Worm (Caenorhabditis elegans) whole organism, L1 larva: ENCODE results near the gene K07C5.9.

ENCODE experiments used
- C16A3.4 ChIP-seq: fragments of 150-350 bp; optimal IDR thresholded peaks from 2 replicates; lab custom pipeline; 2014; ENCODE audit warnings: missing biosample characterization, missing genetic modification characterization
- C34B4.2 ChIP-seq: sonication (generic microtip); optimal IDR thresholded peaks from 2 replicates; lab custom pipeline; 2017; ENCODE audit warnings: mild to moderate bottlenecking, missing genetic modification characterization, missing compliant biosample characterization
- Y116A8C.19 ChIP-seq: sonication (generic microtip); optimal IDR thresholded peaks from 2 replicates; lab custom pipeline; 2016; ENCODE audit warnings: missing compliant biosample characterization, missing genetic modification characterization, borderline replicate concordance
- ama-1 ChIP-seq: fragments of 150-350 bp; optimal IDR thresholded peaks from 2 replicates; lab custom pipeline; 2014
- ceh-63 ChIP-seq: fragments of 200-800 bp; sonication (Bioruptor generic); optimal IDR thresholded peaks from 2 replicates; lab custom pipeline; 2018; ENCODE audit warnings: mild to moderate bottlenecking, missing genetic modification characterization, missing compliant biosample characterization
- dpl-1 ChIP-seq, 3 experiments: fragments of 150-350 bp in 2 of 3; sonication (generic microtip) in 1 of 3; optimal IDR thresholded peaks; 2 replicates each; lab custom pipeline; 2014 to 2017; ENCODE audit warnings: missing biosample characterization in 3 of 3, missing genetic modification characterization in 3 of 3, missing genetic modification reagents in 3 of 3
- dsc-1 ChIP-seq: sonication (generic microtip); optimal IDR thresholded peaks from 2 replicates; lab custom pipeline; 2016; ENCODE audit warnings: mild to moderate bottlenecking, missing genetic modification characterization, missing compliant biosample characterization
- efl-1 ChIP-seq, 4 experiments: fragments of 150-350 bp; optimal IDR thresholded peaks in 3 of 4; peaks in 1 of 4; 1 replicate in 1 of 4; 2 replicates in 3 of 4; lab custom pipeline; 2014; ENCODE audit warnings: missing biosample characterization in 2 of 4, missing genetic modification characterization in 2 of 4, missing genetic modification reagents in 2 of 4
- efl-3 ChIP-seq: fragments of 200-800 bp; sonication (Bioruptor generic); optimal IDR thresholded peaks from 2 replicates; lab custom pipeline; 2018; ENCODE audit warnings: mild to moderate bottlenecking, missing genetic modification characterization, missing compliant biosample characterization
- egl-27 ChIP-seq, 2 experiments: fragments of 150-350 bp in 1 of 2; sonication (generic microtip); optimal IDR thresholded peaks; 3 replicates each; lab custom pipeline; 2017 to 2018; ENCODE audit warnings: missing biosample characterization in 2 of 2, missing genetic modification characterization in 2 of 2, missing genetic modification reagents in 2 of 2
- elt-2 ChIP-seq: sonication (generic microtip); optimal IDR thresholded peaks from 2 replicates; lab custom pipeline; 2016; ENCODE audit warnings: missing genetic modification characterization, mild to moderate bottlenecking, inconsistent platforms, missing compliant biosample characterization, missing genetic modification reagents
- ets-5 ChIP-seq: fragments of 200-800 bp; sonication (Bioruptor generic); IDR thresholded peaks from 2 replicates; pipeline ENCODE4 v1.3.6; 2022; ENCODE audit warnings: missing genetic modification characterization, missing compliant biosample characterization
- fkh-4 ChIP-seq: sonication (generic microtip); optimal IDR thresholded peaks from 2 replicates; lab custom pipeline; 2016; ENCODE audit warnings: missing compliant biosample characterization, missing genetic modification characterization, borderline replicate concordance
- fos-1 ChIP-seq: fragments of 150-350 bp; optimal IDR thresholded peaks from 2 replicates; lab custom pipeline; 2014; ENCODE audit warnings: missing biosample characterization, missing genetic modification characterization
- hlh-17 ChIP-seq: fragments of 200-800 bp; sonication (Bioruptor generic); optimal IDR thresholded peaks from 2 replicates; lab custom pipeline; 2018; ENCODE audit warnings: missing genetic modification characterization, mild to moderate bottlenecking, missing compliant biosample characterization, moderate library complexity, borderline replicate concordance
- hpl-2 ChIP-seq: fragments of 150-350 bp; optimal IDR thresholded peaks from 2 replicates; lab custom pipeline; 2014; ENCODE audit warnings: missing biosample characterization, missing genetic modification reagents, missing genetic modification characterization
- isw-1 ChIP-seq: fragments of 200-800 bp; sonication (Bioruptor generic); IDR thresholded peaks from 2 replicates; pipeline ENCODE4 v1.3.6; 2022; ENCODE audit warnings: missing genetic modification characterization, missing compliant biosample characterization
- jun-1 ChIP-seq: fragments of 150-350 bp; optimal IDR thresholded peaks from 2 replicates; lab custom pipeline; 2014; ENCODE audit warnings: missing biosample characterization, missing genetic modification reagents, missing genetic modification characterization
- lin-13 ChIP-seq: fragments of 150-350 bp; optimal IDR thresholded peaks from 2 replicates; lab custom pipeline; 2014; ENCODE audit warnings: missing biosample characterization, missing genetic modification reagents, missing genetic modification characterization
- lin-14 ChIP-seq: fragments of 200-800 bp; sonication (Bioruptor generic); optimal IDR thresholded peaks from 2 replicates; lab custom pipeline; 2018; ENCODE audit warnings: mild to moderate bottlenecking, missing genetic modification characterization, moderate library complexity, missing compliant biosample characterization
- lin-15B ChIP-seq: fragments of 150-350 bp; sonication (generic microtip); optimal IDR thresholded peaks from 3 replicates; lab custom pipeline; 2014; ENCODE audit warnings: missing biosample characterization, missing genetic modification characterization
- mab-9 ChIP-seq: fragments of 200-800 bp; sonication (Bioruptor generic); IDR thresholded peaks from 2 replicates; pipeline ENCODE4 v1.3.6; 2022; ENCODE audit warnings: missing genetic modification reagents, missing genetic modification characterization, missing compliant biosample characterization
- mdl-1 ChIP-seq, 2 experiments: fragments of 150-350 bp; optimal IDR thresholded peaks; 2 replicates each; lab custom pipeline; 2014 to 2017; ENCODE audit warnings: missing biosample characterization in 2 of 2, missing genetic modification characterization in 2 of 2, inconsistent platforms in 1 of 2
- mef-2 ChIP-seq: fragments of 150-350 bp; optimal IDR thresholded peaks from 2 replicates; lab custom pipeline; 2014; ENCODE audit warnings: missing biosample characterization, missing genetic modification characterization
- nhr-11 ChIP-seq: fragments of 150-350 bp; optimal IDR thresholded peaks from 2 replicates; lab custom pipeline; 2014; ENCODE audit warnings: missing biosample characterization, missing genetic modification characterization
- nhr-19 ChIP-seq: fragments of 200-800 bp; sonication (Bioruptor generic); conservative IDR thresholded peaks from 2 replicates; pipeline ENCODE4 v1.3.6; 2022; ENCODE audit warnings: missing genetic modification characterization, missing compliant biosample characterization
- nhr-20 ChIP-seq: sonication (generic microtip); optimal IDR thresholded peaks from 2 replicates; lab custom pipeline; 2016; ENCODE audit warnings: mild to moderate bottlenecking, missing genetic modification characterization, missing compliant biosample characterization
- nhr-77 ChIP-seq: fragments of 150-350 bp; optimal IDR thresholded peaks from 2 replicates; lab custom pipeline; 2014; ENCODE audit warnings: missing biosample characterization, missing genetic modification characterization
- nhr-84 ChIP-seq: sonication (generic microtip); optimal IDR thresholded peaks from 2 replicates; lab custom pipeline; 2017; ENCODE audit warnings: missing biosample characterization, missing genetic modification characterization
- nhr-90 ChIP-seq: sonication (generic microtip); optimal IDR thresholded peaks from 2 replicates; lab custom pipeline; 2016; ENCODE audit warnings: mild to moderate bottlenecking, missing genetic modification characterization, missing compliant biosample characterization; ENCODE audit not compliant: poor library complexity
- skn-1 ChIP-seq: fragments of 150-350 bp; optimal IDR thresholded peaks from 2 replicates; lab custom pipeline; 2014; ENCODE audit warnings: missing biosample characterization, missing genetic modification characterization
- sox-4 ChIP-seq: sonication (generic microtip); optimal IDR thresholded peaks from 2 replicates; lab custom pipeline; 2016; ENCODE audit warnings: missing genetic modification characterization, missing compliant biosample characterization
- sptf-1 ChIP-seq: fragments of 150-350 bp; optimal IDR thresholded peaks from 2 replicates; lab custom pipeline; 2014; ENCODE audit warnings: missing biosample characterization, missing genetic modification characterization
- tbx-2 ChIP-seq: sonication (generic microtip); optimal IDR thresholded peaks from 2 replicates; lab custom pipeline; 2016; ENCODE audit warnings: missing genetic modification characterization, missing compliant biosample characterization
- unc-30 ChIP-seq: sonication (generic microtip); optimal IDR thresholded peaks from 2 replicates; lab custom pipeline; 2017; ENCODE audit warnings: missing biosample characterization, missing genetic modification characterization
- unc-86 ChIP-seq: sonication (generic microtip); optimal IDR thresholded peaks from 2 replicates; lab custom pipeline; 2016; ENCODE audit warnings: missing genetic modification characterization, missing compliant biosample characterization
- xbp-1 ChIP-seq: sonication (generic microtip); optimal IDR thresholded peaks from 2 replicates; lab custom pipeline; 2016; ENCODE audit warnings: missing genetic modification characterization, missing compliant biosample characterization
- zag-1 ChIP-seq: fragments of 150-350 bp; optimal IDR thresholded peaks from 2 replicates; lab custom pipeline; 2014; ENCODE audit warnings: missing biosample characterization, missing genetic modification characterization
- ztf-11 ChIP-seq, 2 experiments: sonication (generic microtip); optimal IDR thresholded peaks; 2 replicates each; lab custom pipeline; 2016 to 2017; ENCODE audit warnings: missing genetic modification characterization in 2 of 2, missing biosample characterization in 1 of 2, missing compliant biosample characterization in 1 of 2
- ztf-4 ChIP-seq: fragments of 150-350 bp; optimal IDR thresholded peaks from 2 replicates; lab custom pipeline; 2014; ENCODE audit warnings: missing biosample characterization, missing genetic modification characterization

Gene K07C5.9

DNA sequence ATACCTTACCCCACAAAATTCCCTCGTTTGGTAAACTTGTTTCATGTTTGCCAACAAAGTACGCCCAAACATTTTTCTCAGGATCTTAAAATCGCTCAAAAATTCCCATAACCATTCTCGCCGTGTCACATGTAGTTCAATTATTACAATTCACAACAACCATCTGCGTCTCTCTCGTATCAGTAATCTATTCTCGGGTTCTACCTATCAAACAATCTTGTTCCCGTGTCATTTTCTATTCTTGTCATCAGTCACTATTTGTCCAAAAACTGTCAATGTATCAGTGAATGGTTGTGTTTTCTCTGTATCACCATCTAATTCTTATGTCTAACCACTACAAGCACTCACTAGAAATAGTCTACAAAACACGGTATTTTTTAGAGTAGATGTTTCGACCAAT, 21.2 kb upstream of the K07C5.9 start (continued):
- TF ChIP-seq efl-1 (optimal IDR thresholded peaks at IDR 0.05; lab: Kevin White, UChicago) = no peak
- TF ChIP-seq efl-1 (GFP tag; optimal IDR thresholded peaks at IDR 0.05 in 1 of 2; lab: Kevin White, UChicago) = peak in 1 of 2 experiments; percentile 59
- TF ChIP-seq ceh-63 (GFP tag; lab: Kevin White, UChicago) = no peak
- TF ChIP-seq jun-1 (tag; lab: Kevin White, UChicago) = no peak
- no peak for TF ChIP-seq zag-1 (tag; lab: Kevin White, UChicago)
- no peak for TF ChIP-seq hlh-17 (GFP tag; lab: Kevin White, UChicago)
- TF ChIP-seq C16A3.4 (tag; lab: Kevin White, UChicago) = peak; percentile 5
- no peak for TF ChIP-seq sox-4 (tag; lab: Kevin White, UChicago)
- no peak for TF ChIP-seq ama-1 (lab: Kevin White, UChicago)
- TF ChIP-seq nhr-77 (tag; lab: Kevin White, UChicago) = no peak
- no peak for TF ChIP-seq lin-15B (tag; lab: Kevin White, UChicago)
- peak; percentile 48 for TF ChIP-seq tbx-2 (tag; lab: Kevin White, UChicago)
- TF ChIP-seq lin-13 (GFP tag; lab: Kevin White, UChicago) = no peak
- TF ChIP-seq Y116A8C.19 = no peak
- no peak for TF ChIP-seq hpl-2 (GFP tag; lab: Kevin White, UChicago)
- TF ChIP-seq nhr-19 (GFP tag; lab: Robert Waterston, UW) = no peak
- no peak for TF ChIP-seq dpl-1 (GFP tag; optimal IDR thresholded peaks at IDR 0.05; lab: Kevin White, UChicago)
- no peak for TF ChIP-seq fos-1 (tag; lab: Kevin White, UChicago)
- no peak for TF ChIP-seq ztf-4 (tag; lab: Kevin White, UChicago)
- no peak for TF ChIP-seq egl-27 (tag; optimal IDR thresholded peaks at IDR 0.05; lab: Kevin White, UChicago)
- TF ChIP-seq nhr-84 (tag; lab: Kevin White, UChicago) = no peak
- no peak for TF ChIP-seq mef-2 (tag; lab: Kevin White, UChicago)
- no peak for TF ChIP-seq ztf-11 (tag; optimal IDR thresholded peaks at IDR 0.05; lab: Kevin White, UChicago)
- TF ChIP-seq C34B4.2 (tag; lab: Kevin White, UChicago) = no peak
- no peak for TF ChIP-seq xbp-1 (tag; lab: Kevin White, UChicago)
- no peak for TF ChIP-seq fkh-4 (tag; lab: Kevin White, UChicago)
- TF ChIP-seq mab-9 (GFP tag; lab: Robert Waterston, UW) = no peak
- TF ChIP-seq lin-14 = peak; percentile 68
- TF ChIP-seq, all 84 proteins: peak for 14

DNA sequence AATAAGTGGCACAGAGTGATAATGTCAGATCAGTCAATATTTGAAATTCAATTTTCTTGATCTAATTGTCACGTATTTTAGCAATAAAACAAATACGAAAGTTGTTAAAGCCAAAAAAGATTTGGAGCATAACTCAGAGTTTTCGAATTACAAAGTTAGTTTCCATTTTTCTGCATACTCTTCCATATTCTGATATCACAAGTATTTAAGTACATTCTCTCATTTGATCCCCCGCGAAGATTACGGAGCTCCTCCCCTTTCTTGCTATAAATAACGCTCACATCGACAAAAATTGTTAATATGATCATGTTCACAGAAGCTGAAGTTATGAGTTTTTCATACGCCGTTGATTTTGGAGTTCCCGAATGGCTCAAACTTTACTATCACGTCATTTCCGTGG, 18.3 kb upstream of the K07C5.9 start, which contains the start of gene sri-20:
sri-20 (plus strand) TSS at position 301 of the 400 bp plus-strand sequence.
- no peak for TF ChIP-seq nhr-84 (tag; lab: Kevin White, UChicago)
- no peak for TF ChIP-seq Y116A8C.19
- no peak for TF ChIP-seq skn-1
- TF ChIP-seq sptf-1 (tag; lab: Kevin White, UChicago) = no peak
- TF ChIP-seq ets-5 (GFP tag; lab: Robert Waterston, UW) = no peak
- TF ChIP-seq efl-1 (optimal IDR thresholded peaks at IDR 0.05; lab: Kevin White, UChicago) = no peak
- peak in 1 of 2 experiments; percentile 75 for TF ChIP-seq efl-1 (GFP tag; optimal IDR thresholded peaks at IDR 0.05 in 1 of 2; lab: Kevin White, UChicago)
- TF ChIP-seq nhr-11 = no peak
- TF ChIP-seq, all 84 proteins: peak for 1

DNA sequence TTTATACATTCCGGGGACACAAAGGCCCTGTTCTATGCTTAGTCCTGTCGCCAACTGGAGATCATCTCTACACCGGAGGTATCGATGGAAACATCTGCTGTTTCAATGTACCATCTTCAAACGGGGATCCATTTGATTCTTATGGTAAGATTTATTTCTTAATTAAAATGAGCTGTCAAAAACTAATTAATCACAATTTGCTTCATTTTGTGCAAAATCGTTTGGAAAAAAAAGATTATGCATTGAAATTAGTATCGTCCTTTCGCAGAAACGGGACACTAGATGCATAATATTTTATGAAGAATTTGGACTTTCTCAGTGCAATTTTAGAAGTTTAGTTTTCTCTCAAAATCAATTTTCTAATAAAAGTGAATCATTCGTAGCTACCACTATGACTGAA, 13.9 kb upstream of the K07C5.9 start:
- TF ChIP-seq mdl-1 (tag; optimal IDR thresholded peaks at IDR 0.05; lab: Kevin White, UChicago) = no peak
- no peak for TF ChIP-seq efl-1 (optimal IDR thresholded peaks at IDR 0.05; lab: Kevin White, UChicago)
- no peak for TF ChIP-seq efl-1 (GFP tag; optimal IDR thresholded peaks at IDR 0.05 in 1 of 2; lab: Kevin White, UChicago)
- TF ChIP-seq efl-3 = no peak
- no peak for TF ChIP-seq isw-1 (GFP tag; lab: Robert Waterston, UW)
- no peak for TF ChIP-seq unc-30
- no peak for TF ChIP-seq lin-13 (GFP tag; lab: Kevin White, UChicago)
- no peak for TF ChIP-seq nhr-20 (tag; lab: Kevin White, UChicago)
- TF ChIP-seq unc-86 = no peak
- no peak for TF ChIP-seq fos-1 (tag; lab: Kevin White, UChicago)
- no peak for TF ChIP-seq elt-2
- TF ChIP-seq dsc-1 (tag; lab: Kevin White, UChicago) = no peak
- no peak for TF ChIP-seq nhr-90 (tag; lab: Kevin White, UChicago)
